Worm (Caenorhabditis elegans) whole organism, midembryonic: ENCODE data around the gene M03F8.7.

Experiments
- T22C8.4 ChIP-seq: fragments of 200-800 bp; sonication (Bioruptor generic); IDR thresholded peaks from 2 replicates; pipeline ENCODE4 v1.3.6; 2022; ENCODE audit warnings: missing genetic modification characterization, missing compliant biosample characterization
- cog-1 ChIP-seq: sonication (generic microtip); optimal IDR thresholded peaks from 2 replicates; lab custom pipeline; 2016; ENCODE audit warnings: missing genetic modification characterization, missing compliant biosample characterization
- flt-1 ChIP-seq: fragments of 200-800 bp; sonication (Bioruptor generic); IDR thresholded peaks from 2 replicates; pipeline ENCODE4 v1.3.6; 2022; ENCODE audit warnings: missing genetic modification characterization, missing compliant biosample characterization
- klf-2 ChIP-seq: fragments of 200-800 bp; sonication (Bioruptor generic); conservative IDR thresholded peaks from 2 replicates; pipeline ENCODE4 v1.3.6; 2022; ENCODE audit warnings: missing genetic modification reagents, missing genetic modification characterization, missing compliant biosample characterization
- med-1 ChIP-seq: sonication (generic microtip); optimal IDR thresholded peaks from 2 replicates; lab custom pipeline; 2017; ENCODE audit warnings: missing genetic modification characterization, mild to moderate bottlenecking, missing compliant biosample characterization, antibody characterized with exemption, missing genetic modification reagents; ENCODE audit not compliant: insufficient read depth
- ref-1 ChIP-seq: fragments of 200-800 bp; sonication (Bioruptor generic); conservative IDR thresholded peaks from 2 replicates; pipeline ENCODE4 v1.3.6; 2022; ENCODE audit warnings: missing genetic modification reagents, missing genetic modification characterization, missing compliant biosample characterization
- tab-1 ChIP-seq: fragments of 200-800 bp; sonication (Bioruptor generic); IDR thresholded peaks from 2 replicates; pipeline ENCODE4 v1.3.6; 2022; ENCODE audit warnings: missing genetic modification characterization, missing compliant biosample characterization
- ztf-23 ChIP-seq: fragments of 200-800 bp; sonication (Bioruptor generic); IDR thresholded peaks from 2 replicates; pipeline ENCODE4 v1.3.6; 2022; ENCODE audit warnings: missing genetic modification reagents, missing genetic modification characterization, missing compliant biosample characterization
- ztf-29 ChIP-seq: fragments of 200-800 bp; sonication (Bioruptor generic); IDR thresholded peaks from 2 replicates; pipeline ENCODE4 v1.3.6; 2022; ENCODE audit warnings: missing genetic modification reagents, missing genetic modification characterization, missing compliant biosample characterization

M03F8.7 gene

ce11 chrV:5936691-5937090 is at the start of gene M03F8.7, which contains the start of gene M03F8.5:
Gene M03F8.7 (plus strand): TSS chrV:5936939.
Gene M03F8.5 (minus strand): TSS chrV:5936791.
- no peak for TF ChIP-seq ztf-29 (GFP tag; lab: Robert Waterston, UW)
- TF ChIP-seq T22C8.4 (GFP tag; lab: Robert Waterston, UW): no peak
- TF ChIP-seq ref-1 (GFP tag; lab: Robert Waterston, UW): no peak
- no peak for TF ChIP-seq klf-2 (GFP tag; lab: Robert Waterston, UW)
- no peak for TF ChIP-seq cog-1 (tag; lab: Kevin White, UChicago)
- no peak for TF ChIP-seq ztf-23

- TF ChIP-seq cog-1 (tag; lab: Kevin White, UChicago) (no peak), tab-1 (no peak), T22C8.4 (GFP tag; lab: Robert Waterston, UW) (no peak), ztf-23 (no peak), ztf-29 (GFP tag; lab: Robert Waterston, UW) (no peak), ref-1 (GFP tag; lab: Robert Waterston, UW) (no peak), klf-2 (GFP tag; lab: Robert Waterston, UW) (no peak), flt-1 (GFP tag; lab: Robert Waterston, UW) (no peak), med-1 (no peak)
These were observed 47.9 kb upstream of the M03F8.7 start for ce11 chrV:5888820-5889219.

ce11 chrV:5891204-5891603 is 45.5 kb upstream of the M03F8.7 start:
- no peak for TF ChIP-seq flt-1 (GFP tag; lab: Robert Waterston, UW)
- TF ChIP-seq ztf-29 (GFP tag; lab: Robert Waterston, UW): no peak
- TF ChIP-seq med-1: no peak
- TF ChIP-seq T22C8.4 (GFP tag; lab: Robert Waterston, UW): no peak
- no peak for TF ChIP-seq klf-2 (GFP tag; lab: Robert Waterston, UW)
- no peak for TF ChIP-seq ztf-23
- no peak for TF ChIP-seq cog-1 (tag; lab: Kevin White, UChicago)
- TF ChIP-seq tab-1: no peak
- no peak for TF ChIP-seq ref-1 (GFP tag; lab: Robert Waterston, UW)

- no peak for TF ChIP-seq klf-2 (GFP tag; lab: Robert Waterston, UW)
- TF ChIP-seq T22C8.4 (GFP tag; lab: Robert Waterston, UW): no peak
- no peak for TF ChIP-seq ztf-23
- no peak for TF ChIP-seq cog-1 (tag; lab: Kevin White, UChicago)
- no peak for TF ChIP-seq med-1
- no peak for TF ChIP-seq ref-1 (GFP tag; lab: Robert Waterston, UW)
- TF ChIP-seq flt-1 (GFP tag; lab: Robert Waterston, UW): no peak
- no peak for TF ChIP-seq tab-1
- no peak for TF ChIP-seq ztf-29 (GFP tag; lab: Robert Waterston, UW)
These were observed 43.7 kb upstream of the M03F8.7 start, which contains the start of gene C04E6.7 for ce11 chrV:5893015-5893414. Gene C04E6.7 (plus strand): TSS chrV:5893315.

DNA sequence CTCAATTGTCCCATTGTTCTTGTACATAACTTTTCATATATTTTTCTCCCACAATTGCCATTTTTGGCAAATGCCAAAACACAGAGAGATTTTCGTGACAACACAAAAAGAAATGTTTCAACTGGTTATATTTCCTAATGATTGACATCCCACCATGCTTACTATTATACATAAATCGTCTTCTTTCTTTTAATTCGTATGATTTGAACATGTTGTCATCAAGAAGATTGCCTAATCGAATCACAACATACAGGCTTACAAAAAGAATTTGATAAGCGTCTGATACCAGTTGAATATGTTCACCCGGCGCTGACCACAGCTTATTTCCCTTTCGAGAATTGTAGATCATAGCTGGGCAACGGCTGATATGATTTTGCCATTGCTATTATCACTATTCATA is 41.7 kb upstream of the M03F8.7 start, which contains the start of gene grd-9:
grd-9 (plus strand) TSS at position 301 of the 400 bp plus-strand sequence.
- no peak for TF ChIP-seq flt-1 (GFP tag; lab: Robert Waterston, UW)
- no peak for TF ChIP-seq T22C8.4 (GFP tag; lab: Robert Waterston, UW)
- no peak for TF ChIP-seq ztf-23
- no peak for TF ChIP-seq cog-1 (tag; lab: Kevin White, UChicago)
- no peak for TF ChIP-seq klf-2 (GFP tag; lab: Robert Waterston, UW)
- TF ChIP-seq ref-1 (GFP tag; lab: Robert Waterston, UW): no peak
- no peak for TF ChIP-seq ztf-29 (GFP tag; lab: Robert Waterston, UW)
- TF ChIP-seq med-1: no peak
- no peak for TF ChIP-seq tab-1

ce11 chrV:5899940-5900339 is 36.8 kb upstream of the M03F8.7 start, which contains the start of gene srd-16:
Gene srd-16 (minus strand): TSS chrV:5900040.
- TF ChIP-seq med-1 (no peak), tab-1 (no peak), klf-2 (GFP tag; lab: Robert Waterston, UW) (no peak), ztf-23 (no peak), flt-1 (GFP tag; lab: Robert Waterston, UW) (no peak), T22C8.4 (GFP tag; lab: Robert Waterston, UW) (no peak), cog-1 (tag; lab: Kevin White, UChicago) (no peak), ztf-29 (GFP tag; lab: Robert Waterston, UW) (no peak)

ce11 chrV:5901833-5902232 is 34.9 kb upstream of the M03F8.7 start, which contains the start of gene C04E6.5:
Gene C04E6.5 (plus strand): TSS chrV:5902133.
- no peak for TF ChIP-seq ztf-29 (GFP tag; lab: Robert Waterston, UW)
- no peak for TF ChIP-seq med-1
- no peak for TF ChIP-seq ref-1 (GFP tag; lab: Robert Waterston, UW)
- TF ChIP-seq cog-1 (tag; lab: Kevin White, UChicago): no peak
- no peak for TF ChIP-seq klf-2 (GFP tag; lab: Robert Waterston, UW)
- no peak for TF ChIP-seq tab-1
- TF ChIP-seq ztf-23: no peak
- no peak for TF ChIP-seq T22C8.4 (GFP tag; lab: Robert Waterston, UW)
- TF ChIP-seq flt-1 (GFP tag; lab: Robert Waterston, UW): no peak

- no peak for TF ChIP-seq flt-1 (GFP tag; lab: Robert Waterston, UW)
- TF ChIP-seq med-1: no peak
- no peak for TF ChIP-seq ztf-23
- no peak for TF ChIP-seq ztf-29 (GFP tag; lab: Robert Waterston, UW)
- no peak for TF ChIP-seq klf-2 (GFP tag; lab: Robert Waterston, UW)
- no peak for TF ChIP-seq cog-1 (tag; lab: Kevin White, UChicago)
- TF ChIP-seq T22C8.4 (GFP tag; lab: Robert Waterston, UW): no peak
- TF ChIP-seq tab-1: no peak
- TF ChIP-seq ref-1 (GFP tag; lab: Robert Waterston, UW): no peak
These were observed 30.5 kb upstream of the M03F8.7 start, which contains the start of gene srd-15 for ce11 chrV:5906252-5906651. Gene srd-15 (minus strand): TSS chrV:5906352.

DNA sequence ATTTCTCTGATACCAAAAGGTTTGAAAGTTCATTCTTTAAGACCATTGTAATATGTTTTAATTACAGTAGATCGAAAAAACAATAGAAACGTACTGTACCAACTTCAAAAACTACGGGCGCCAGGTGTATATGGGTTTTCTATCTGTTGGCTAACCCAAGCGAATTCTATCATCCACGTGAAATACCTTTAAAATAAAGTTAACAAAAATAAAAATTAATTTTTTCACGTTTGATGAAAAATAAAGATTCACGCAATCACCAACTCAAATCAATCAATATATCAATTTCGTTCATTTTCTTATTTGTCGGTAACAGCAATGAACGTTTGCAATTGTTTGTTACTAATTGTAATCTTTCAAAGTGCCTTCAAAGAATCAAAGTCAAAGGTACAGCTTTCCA is 29.6 kb upstream of the M03F8.7 start, which contains the start of gene C04E6.4:
C04E6.4 (plus strand) TSS at position 301 of the 400 bp plus-strand sequence.
- TF ChIP-seq klf-2 (GFP tag; lab: Robert Waterston, UW) (no peak), tab-1 (no peak), ref-1 (GFP tag; lab: Robert Waterston, UW) (no peak), T22C8.4 (GFP tag; lab: Robert Waterston, UW) (no peak), ztf-23 (no peak), med-1 (no peak), cog-1 (tag; lab: Kevin White, UChicago) (no peak)

- TF ChIP-seq ref-1 (GFP tag; lab: Robert Waterston, UW): no peak
- TF ChIP-seq flt-1 (GFP tag; lab: Robert Waterston, UW): no peak
- no peak for TF ChIP-seq med-1
- no peak for TF ChIP-seq ztf-29 (GFP tag; lab: Robert Waterston, UW)
- TF ChIP-seq T22C8.4 (GFP tag; lab: Robert Waterston, UW): no peak
- TF ChIP-seq tab-1: no peak
- no peak for TF ChIP-seq klf-2 (GFP tag; lab: Robert Waterston, UW)
- no peak for TF ChIP-seq cog-1 (tag; lab: Kevin White, UChicago)
These were observed 24.3 kb upstream of the M03F8.7 start, which contains the start of gene C04E6.13 for ce11 chrV:5912426-5912825. Gene C04E6.13 (plus strand): TSS chrV:5912726.
